Fruit fly (Drosophila melanogaster) Kc167 (cell line): ENCODE data around the gene CG4956.

Experiments
- Myc ChIP-seq: fragments of >200 bp; optimal IDR thresholded peaks from 2 replicates; lab custom pipeline; 2017; ENCODE audit warnings: missing external identifiers
- Sin3A ChIP-seq: fragments of >200 bp; optimal IDR thresholded peaks from 2 replicates; lab custom pipeline; 2018; ENCODE audit warnings: missing external identifiers
- h ChIP-seq: fragments of >200 bp; optimal IDR thresholded peaks from 3 replicates; lab custom pipeline; 2018; ENCODE audit warnings: missing external identifiers
- insv ChIP-seq: fragments of >200 bp; optimal IDR thresholded peaks from 3 replicates; lab custom pipeline; 2018; ENCODE audit warnings: missing external identifiers
- psq ChIP-seq: fragments of >200 bp; optimal IDR thresholded peaks from 2 replicates; lab custom pipeline; 2017; ENCODE audit warnings: missing external identifiers
- ttk ChIP-seq: sonication (Bioruptor generic); optimal IDR thresholded peaks from 2 replicates; lab custom pipeline; 2017; ENCODE audit warnings: missing external identifiers

CG4956 gene

DNA sequence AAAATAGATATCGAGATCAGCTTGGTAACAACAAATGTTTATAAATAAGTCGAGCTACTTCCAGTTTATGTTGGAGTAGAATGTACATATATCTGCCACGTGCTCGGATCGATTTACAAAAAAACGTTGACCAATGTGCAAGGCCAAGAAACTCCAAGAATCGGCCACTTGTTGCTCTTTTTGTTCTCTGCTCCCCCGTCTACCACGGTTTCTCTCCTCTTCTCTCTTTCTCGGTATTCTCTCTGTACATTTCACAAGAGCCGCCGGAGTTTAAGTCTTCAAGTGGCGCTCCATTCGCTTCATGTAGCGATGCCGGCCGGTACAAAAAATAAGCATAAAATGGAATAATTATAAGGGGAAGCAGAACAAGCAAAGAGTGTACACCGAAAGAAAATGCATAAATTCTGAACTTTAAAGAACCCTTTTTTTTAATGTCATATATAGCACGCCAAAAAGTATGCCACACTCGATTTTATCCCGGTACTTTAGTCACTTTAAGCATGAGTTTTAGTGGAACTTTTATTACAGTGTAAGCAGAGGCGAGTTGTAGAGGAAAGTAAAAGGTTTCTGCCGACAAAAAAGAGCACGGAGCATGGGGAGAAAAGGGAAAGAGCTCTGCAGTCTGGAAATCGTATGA lies 40.3 kb downstream of the CG4956 start:
- TF ChIP-seq ttk (lab: Kevin White, UChicago): no peak
- no peak for TF ChIP-seq Myc (lab: Kevin White, UChicago)
- TF ChIP-seq psq (lab: Kevin White, UChicago): no peak
- TF ChIP-seq Sin3A: no peak
- TF ChIP-seq h (lab: Kevin White, UChicago): no peak
- no peak for TF ChIP-seq insv

DNA sequence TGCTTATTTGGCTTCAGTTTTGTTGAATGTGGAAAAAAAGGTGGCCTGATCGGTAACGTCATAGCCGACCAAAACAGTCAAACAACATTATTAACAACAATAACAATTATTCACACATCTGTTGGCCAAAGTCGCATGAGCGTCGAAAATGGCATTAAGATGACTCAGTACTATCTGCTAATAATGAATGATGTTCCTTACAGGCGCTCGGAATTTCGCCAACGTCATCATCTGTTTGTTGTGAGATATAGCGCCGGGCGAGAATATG lies 42.4 kb downstream of the CG4956 start:
- no peak for TF ChIP-seq Sin3A
- TF ChIP-seq ttk (lab: Kevin White, UChicago): no peak
- no peak for TF ChIP-seq insv
- TF ChIP-seq Myc (lab: Kevin White, UChicago): no peak
- TF ChIP-seq psq (lab: Kevin White, UChicago): no peak
- no peak for TF ChIP-seq h (lab: Kevin White, UChicago)

DNA sequence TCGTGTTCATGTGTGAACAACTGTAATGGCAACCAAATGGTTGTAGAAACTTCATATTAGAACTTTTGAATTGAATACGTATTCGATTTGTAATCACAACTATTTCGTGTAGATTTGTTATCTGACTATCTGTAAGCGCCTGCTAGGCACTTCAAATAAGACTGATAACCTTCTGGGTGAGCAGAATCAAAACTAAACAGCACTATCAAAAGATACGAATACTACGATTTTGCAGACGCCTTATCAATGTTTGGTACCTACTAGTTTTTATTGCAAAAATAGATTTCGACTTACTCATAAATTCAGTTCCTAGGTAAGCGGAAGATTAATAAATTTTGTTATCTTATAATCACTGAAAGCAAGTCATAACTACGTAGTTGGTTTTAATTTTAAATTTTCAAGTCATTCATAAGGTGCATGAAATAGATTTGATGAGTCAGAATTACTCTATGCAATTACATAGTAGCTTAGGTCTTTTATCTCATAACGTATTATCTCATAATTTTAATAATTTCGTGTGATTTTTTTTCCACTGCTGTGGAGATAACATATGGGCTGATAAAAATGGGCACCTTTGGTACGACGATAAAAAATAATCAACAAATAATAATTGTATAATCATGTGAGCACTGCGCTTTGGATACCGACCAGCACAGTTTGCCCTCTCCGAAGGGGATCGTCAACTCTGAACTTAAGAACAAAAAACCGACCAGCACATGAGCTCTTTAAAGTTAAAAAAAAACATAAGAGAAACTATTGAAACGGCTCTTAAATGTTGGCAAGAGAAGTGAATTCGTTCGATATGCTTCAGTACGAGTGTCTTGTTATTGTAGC lies 42.9 kb downstream of the CG4956 start:
- TF ChIP-seq Myc (lab: Kevin White, UChicago) (no peak), ttk (lab: Kevin White, UChicago) (no peak), insv (no peak), Sin3A (no peak), h (lab: Kevin White, UChicago) (no peak), psq (lab: Kevin White, UChicago) (no peak)
